Fruit fly (Drosophila melanogaster) whole organism, embryonic: ENCODE data around the gene PH4alphaEFB.
A peak's percentile ranks its signal among the peaks of the same experiment; 100 is the strongest.

Source experiments
- Aef1 ChIP-seq: fragments of 200-800 bp; sonication (Bioruptor generic); IDR thresholded peaks from 3 replicates; pipeline ENCODE4 v1.3.6; 2022; ENCODE audit warnings: missing biosample characterization, missing genetic modification characterization
- Blimp-1 ChIP-seq: fragments of 200-800 bp; sonication (Bioruptor generic); optimal IDR thresholded peaks from 3 replicates; lab custom pipeline; 2018; ENCODE audit warnings: missing biosample characterization, missing genetic modification characterization, mild to moderate bottlenecking, moderate library complexity, missing genetic modification reagents
- CG10979 ChIP-seq: fragments of 200-800 bp; sonication (Bioruptor generic); optimal IDR thresholded peaks from 2 replicates; lab custom pipeline; 2018; ENCODE audit warnings: missing biosample characterization, mild to moderate bottlenecking, missing genetic modification characterization, moderate library complexity
- CG11093 ChIP-seq: fragments of 200-800 bp; sonication (Bioruptor generic); IDR thresholded peaks from 3 replicates; pipeline ENCODE4 v1.3.6; 2022; ENCODE audit warnings: missing biosample characterization, missing genetic modification characterization
- CG12155 ChIP-seq: fragments of 200-800 bp; sonication (Bioruptor generic); optimal IDR thresholded peaks from 3 replicates; lab custom pipeline; 2016; ENCODE audit warnings: missing biosample characterization, missing genetic modification characterization
- CG12769 ChIP-seq: fragments of 200-800 bp; sonication (Bioruptor generic); optimal IDR thresholded peaks from 2 replicates; lab custom pipeline; 2019; ENCODE audit warnings: missing biosample characterization, mild to moderate bottlenecking, missing genetic modification characterization, moderate library complexity
- CG13123 ChIP-seq: fragments of 200-800 bp; sonication (Bioruptor generic); optimal IDR thresholded peaks from 2 replicates; lab custom pipeline; 2016; ENCODE audit warnings: missing biosample characterization, missing genetic modification characterization
- CG14441 ChIP-seq: fragments of 200-800 bp; sonication (Bioruptor generic); IDR thresholded peaks from 2 replicates; pipeline ENCODE4 v1.3.6; 2022; ENCODE audit warnings: missing biosample characterization, missing genetic modification characterization
- CG14860 ChIP-seq: fragments of 200-800 bp; sonication (Bioruptor generic); IDR thresholded peaks from 3 replicates; pipeline ENCODE4 v1.3.6; 2022; ENCODE audit warnings: missing biosample characterization, missing genetic modification characterization; ENCODE audit not compliant: partially characterized antibody
- CG1647 ChIP-seq: fragments of 200-800 bp; sonication (Bioruptor generic); optimal IDR thresholded peaks from 3 replicates; lab custom pipeline; 2016; ENCODE audit warnings: missing biosample characterization, missing genetic modification characterization
- CG17328 ChIP-seq: fragments of 200-800 bp; sonication (Bioruptor generic); IDR thresholded peaks from 2 replicates; pipeline ENCODE4 v1.3.6; 2022; ENCODE audit warnings: missing biosample characterization, missing genetic modification characterization
- CG1832 ChIP-seq: fragments of 200-800 bp; sonication (Bioruptor generic); optimal IDR thresholded peaks from 2 replicates; lab custom pipeline; 2017; ENCODE audit warnings: missing biosample characterization, mild to moderate bottlenecking, missing genetic modification characterization, inconsistent platforms
- CG31224 ChIP-seq: fragments of 200-800 bp; sonication (Bioruptor generic); IDR thresholded peaks from 2 replicates; pipeline ENCODE4 v1.3.6; 2022; ENCODE audit warnings: missing biosample characterization, missing genetic modification characterization
- CG31365 ChIP-seq: fragments of 200-800 bp; sonication (Bioruptor generic); optimal IDR thresholded peaks from 2 replicates; lab custom pipeline; 2018; ENCODE audit warnings: missing biosample characterization, mild to moderate bottlenecking, missing genetic modification characterization
- CG34422 ChIP-seq: fragments of 200-800 bp; sonication (Bioruptor generic); IDR thresholded peaks from 3 replicates; pipeline ENCODE4 v1.3.6; 2022; ENCODE audit warnings: missing biosample characterization, missing genetic modification characterization
- CG3995 ChIP-seq: fragments of 200-800 bp; sonication (Bioruptor generic); optimal IDR thresholded peaks from 3 replicates; lab custom pipeline; 2016; ENCODE audit warnings: missing biosample characterization, missing genetic modification characterization
- CG6813 ChIP-seq: fragments of 200-800 bp; sonication (Bioruptor generic); optimal IDR thresholded peaks from 2 replicates; lab custom pipeline; 2017; ENCODE audit warnings: missing biosample characterization, missing genetic modification characterization, mild to moderate bottlenecking, moderate library complexity, missing genetic modification reagents
- CG7271 ChIP-seq: fragments of 200-800 bp; sonication (Bioruptor generic); optimal IDR thresholded peaks from 2 replicates; lab custom pipeline; 2018; ENCODE audit warnings: missing biosample characterization, mild to moderate bottlenecking, missing genetic modification characterization, moderate library complexity
- CG7786 ChIP-seq: fragments of 200-800 bp; sonication (Bioruptor generic); optimal IDR thresholded peaks from 2 replicates; lab custom pipeline; 2016; ENCODE audit warnings: missing biosample characterization, missing genetic modification characterization
- CG7928 ChIP-seq: fragments of 200-800 bp; sonication (Bioruptor generic); optimal IDR thresholded peaks from 2 replicates; lab custom pipeline; 2017; ENCODE audit warnings: missing biosample characterization, mild to moderate bottlenecking, missing genetic modification characterization
- CG9215 ChIP-seq: fragments of 200-800 bp; sonication (Bioruptor generic); IDR thresholded peaks from 2 replicates; pipeline ENCODE4 v1.3.6; 2022; ENCODE audit warnings: missing biosample characterization, missing genetic modification characterization
- Dek ChIP-seq: fragments of 200-800 bp; sonication (Bioruptor generic); optimal IDR thresholded peaks from 3 replicates; lab custom pipeline; 2019; ENCODE audit warnings: missing biosample characterization, mild to moderate bottlenecking, missing genetic modification characterization, moderate library complexity
- Fer2 ChIP-seq: fragments of 200-800 bp; sonication (Bioruptor generic); optimal IDR thresholded peaks from 2 replicates; lab custom pipeline; 2018; ENCODE audit warnings: missing biosample characterization, mild to moderate bottlenecking, missing genetic modification characterization, moderate library complexity
- Hr78 ChIP-seq, 2 experiments: fragments of 200-800 bp in 1 of 2; fragments of >200 bp in 1 of 2; sonication (Bioruptor generic) in 1 of 2; optimal IDR thresholded peaks; 2 replicates each; lab custom pipeline; 2017 to 2019; ENCODE audit warnings: missing biosample characterization in 2 of 2, missing genetic modification characterization in 2 of 2, mild to moderate bottlenecking in 1 of 2, moderate library complexity in 1 of 2
- NC2β ChIP-seq: fragments of 200-800 bp; sonication (Bioruptor generic); optimal IDR thresholded peaks from 2 replicates; lab custom pipeline; 2016; ENCODE audit warnings: missing biosample characterization, missing genetic modification characterization
- Rx ChIP-seq: fragments of 200-800 bp; sonication (Bioruptor generic); IDR thresholded peaks from 2 replicates; pipeline ENCODE4 v1.3.6; 2022; ENCODE audit warnings: missing biosample characterization, missing genetic modification characterization
- Side ChIP-seq: fragments of 200-800 bp; sonication (Bioruptor generic); optimal IDR thresholded peaks from 2 replicates; lab custom pipeline; 2016; ENCODE audit warnings: missing biosample characterization, missing genetic modification characterization
- Stat92E ChIP-seq, 3 experiments: fragments of >200 bp in 2 of 3; fragments of 200-800 bp in 1 of 3; sonication (Bioruptor generic) in 1 of 3; optimal IDR thresholded peaks; 2 replicates each; lab custom pipeline; 2017 to 2019; ENCODE audit warnings: missing biosample characterization in 3 of 3, missing genetic modification characterization in 3 of 3, mild to moderate bottlenecking in 1 of 3, moderate library complexity in 1 of 3
- abd-A ChIP-seq: fragments of 200-800 bp; sonication (Bioruptor generic); optimal IDR thresholded peaks from 3 replicates; lab custom pipeline; 2019; ENCODE audit warnings: missing biosample characterization, mild to moderate bottlenecking, missing genetic modification characterization, moderate library complexity
- ash1 ChIP-seq: fragments of 200-800 bp; sonication (Bioruptor generic); optimal IDR thresholded peaks from 2 replicates; lab custom pipeline; 2018; ENCODE audit warnings: missing biosample characterization, mild to moderate bottlenecking, missing genetic modification characterization
- fu2 ChIP-seq: fragments of 200-800 bp; sonication (Bioruptor generic); optimal IDR thresholded peaks from 2 replicates; lab custom pipeline; 2016; ENCODE audit warnings: missing biosample characterization, missing genetic modification characterization
- hth ChIP-seq: fragments of >200 bp; optimal IDR thresholded peaks from 2 replicates; lab custom pipeline; 2017; ENCODE audit warnings: inconsistent platforms
- ind ChIP-seq: fragments of 200-800 bp; sonication (Bioruptor generic); optimal IDR thresholded peaks from 3 replicates; lab custom pipeline; 2016; ENCODE audit warnings: missing biosample characterization, missing genetic modification characterization
- lmd ChIP-seq: fragments of 200-800 bp; sonication (Bioruptor generic); IDR thresholded peaks from 2 replicates; pipeline ENCODE4 v1.3.6; 2022; ENCODE audit warnings: missing biosample characterization, missing genetic modification characterization
- maf-S ChIP-seq: fragments of 200-800 bp; sonication (Bioruptor generic); optimal IDR thresholded peaks from 2 replicates; lab custom pipeline; 2016; ENCODE audit warnings: missing biosample characterization, missing genetic modification characterization
- mam ChIP-seq: fragments of 200-800 bp; sonication (Bioruptor generic); optimal IDR thresholded peaks from 3 replicates; lab custom pipeline; 2016; ENCODE audit warnings: missing biosample characterization, missing genetic modification characterization
- oc ChIP-seq: fragments of 200-800 bp; sonication (Bioruptor generic); optimal IDR thresholded peaks from 2 replicates; lab custom pipeline; 2018; ENCODE audit warnings: missing biosample characterization, mild to moderate bottlenecking, missing genetic modification characterization, moderate library complexity
- prd ChIP-seq, 3 experiments: fragments of >200 bp in 2 of 3; fragments of 200-800 bp in 1 of 3; sonication (Bioruptor generic) in 1 of 3; optimal IDR thresholded peaks in 2 of 3; IDR thresholded peaks in 1 of 3; 2 replicates in 2 of 3; 3 replicates in 1 of 3; pipeline versions ENCODE4 v1.3.6 to Lab custom; 2017 to 2022; ENCODE audit warnings: missing biosample characterization in 1 of 3, missing genetic modification characterization in 1 of 3
- sob ChIP-seq: fragments of 200-800 bp; sonication (Bioruptor generic); IDR thresholded peaks from 2 replicates; pipeline ENCODE4 v1.3.6; 2022; ENCODE audit warnings: missing biosample characterization, missing genetic modification characterization
- ssp ChIP-seq: fragments of 200-800 bp; sonication (Bioruptor generic); IDR thresholded peaks from 2 replicates; pipeline ENCODE4 v1.3.6; 2022; ENCODE audit warnings: missing biosample characterization, missing genetic modification characterization
- stwl ChIP-seq: fragments of 200-800 bp; sonication (Bioruptor generic); optimal IDR thresholded peaks from 3 replicates; lab custom pipeline; 2018; ENCODE audit warnings: missing biosample characterization, mild to moderate bottlenecking, missing genetic modification characterization, moderate library complexity
- vvl ChIP-seq: fragments of 200-800 bp; sonication (Bioruptor generic); IDR thresholded peaks from 2 replicates; pipeline ENCODE4 v1.3.6; 2022; ENCODE audit warnings: missing biosample characterization, missing genetic modification characterization
- z ChIP-seq: fragments of 200-800 bp; sonication (Bioruptor generic); IDR thresholded peaks from 3 replicates; pipeline ENCODE4 v1.3.6; 2022; ENCODE audit warnings: missing biosample characterization, missing genetic modification characterization

PH4alphaEFB gene

DNA sequence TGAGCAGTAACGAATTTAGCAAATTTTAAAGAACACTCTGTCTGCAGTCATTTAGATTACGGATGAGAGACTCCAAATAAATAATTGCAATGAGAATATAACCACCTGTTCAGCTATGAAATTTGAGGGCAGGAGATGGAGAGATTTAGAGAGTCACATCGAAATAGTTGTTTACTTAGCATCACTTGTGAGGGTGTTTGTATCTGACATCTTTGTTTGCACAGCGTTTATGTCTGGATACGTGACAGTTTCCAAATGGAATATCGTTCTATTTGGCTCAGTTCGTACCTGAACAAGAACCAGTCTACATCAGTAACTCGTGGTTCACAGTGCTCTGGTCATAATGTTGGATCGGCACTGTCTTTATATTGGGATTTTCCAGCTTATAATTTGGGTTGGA lies 23.9 kb downstream of the PH4alphaEFB start, which contains the start of gene PH4alphaSG2 (continued):
- no peak for TF ChIP-seq maf-S (GFP tag; lab: Kevin White, UChicago)

DNA sequence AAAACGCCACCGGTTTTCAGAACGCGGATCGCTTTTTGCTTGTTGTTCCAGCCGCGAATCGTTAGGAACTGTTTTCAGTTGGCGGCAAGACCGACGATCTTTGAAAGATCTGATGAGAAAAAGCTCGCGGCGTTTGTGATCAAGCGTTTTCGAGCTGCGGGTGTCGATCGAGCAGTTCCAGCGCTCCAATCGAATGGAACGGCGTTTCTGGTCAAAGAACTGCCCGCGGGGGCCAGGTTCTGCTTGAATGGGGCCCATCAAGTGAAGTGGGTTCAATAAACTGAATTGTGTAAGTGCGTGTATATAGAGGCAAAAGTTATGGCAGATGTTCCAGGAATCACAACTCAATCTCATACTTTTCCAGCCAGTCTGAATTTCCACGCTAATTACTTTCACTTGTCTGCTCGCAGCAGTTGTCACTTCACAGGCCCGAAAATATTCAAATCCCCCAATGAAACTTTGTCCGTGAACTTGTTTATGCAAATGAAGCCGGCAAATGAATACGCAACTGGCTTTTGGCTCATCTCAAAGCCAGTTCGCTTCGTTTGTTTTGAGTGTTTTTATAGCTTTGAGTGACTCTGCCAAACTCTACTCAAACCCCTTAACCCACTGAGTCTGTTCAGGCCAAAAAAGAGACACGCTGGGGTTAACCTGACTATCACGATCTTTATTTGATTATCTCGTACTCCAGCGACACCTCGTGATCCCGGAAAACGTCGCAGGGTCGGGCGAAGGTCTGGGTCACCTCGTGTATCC lies 30.4 kb downstream of the PH4alphaEFB start, which contains the start of gene PH4alphaMP:
Gene PH4alphaMP (minus strand): TSS at position 51 of the 756 bp plus-strand sequence.
- TF ChIP-seq CG12769 (tag; lab: Kevin White, UChicago) (peak; percentile 14), Hr78 (GFP tag; optimal IDR thresholded peaks at IDR 0.05; lab: Kevin White, UChicago) (peak in 1 of 2 experiments; percentile 31), Blimp-1 (GFP tag; lab: Kevin White, UChicago) (peak; percentile 92), z (GFP tag; lab: Robert Waterston, UW) (peak; percentile 93), CG31365 (no peak), CG3995 (GFP tag; lab: Kevin White, UChicago) (peak; percentile 63), oc (tag; lab: Kevin White, UChicago) (peak; percentile 55), vvl (GFP tag; lab: Robert Waterston, UW) (peak; percentile 91), ash1 (GFP tag; lab: Kevin White, UChicago) (no peak)

DNA sequence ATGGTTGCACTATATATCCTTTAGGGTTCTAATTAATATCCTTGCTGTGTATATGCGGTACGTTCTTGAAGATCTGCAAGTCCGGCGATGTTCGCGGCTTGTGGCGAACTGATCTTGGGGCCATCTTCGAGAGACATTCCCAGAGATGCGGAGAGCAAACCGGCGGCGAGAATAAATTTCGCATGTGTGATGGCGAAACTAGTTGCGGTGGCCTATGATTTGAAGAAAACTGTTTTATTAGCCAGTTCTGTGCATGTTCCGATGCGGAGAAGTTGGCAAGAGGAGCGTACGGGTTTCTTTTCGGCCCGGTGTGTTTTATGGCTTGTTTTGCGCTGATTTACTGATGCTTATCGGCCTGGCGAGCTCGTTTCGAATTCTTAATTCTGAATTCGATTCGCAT lies 34.4 kb downstream of the PH4alphaEFB start, which contains the start of gene PH4alphaNE1:
Gene PH4alphaNE1 (minus strand): TSS at position 101 of the 400 bp plus-strand sequence.
- TF ChIP-seq Fer2 (no peak), z (GFP tag; lab: Robert Waterston, UW) (no peak), fu2 (GFP tag; lab: Kevin White, UChicago) (no peak), CG7928 (GFP tag; lab: Kevin White, UChicago) (no peak), sob (GFP tag; lab: Robert Waterston, UW) (no peak), CG12155 (no peak)

DNA sequence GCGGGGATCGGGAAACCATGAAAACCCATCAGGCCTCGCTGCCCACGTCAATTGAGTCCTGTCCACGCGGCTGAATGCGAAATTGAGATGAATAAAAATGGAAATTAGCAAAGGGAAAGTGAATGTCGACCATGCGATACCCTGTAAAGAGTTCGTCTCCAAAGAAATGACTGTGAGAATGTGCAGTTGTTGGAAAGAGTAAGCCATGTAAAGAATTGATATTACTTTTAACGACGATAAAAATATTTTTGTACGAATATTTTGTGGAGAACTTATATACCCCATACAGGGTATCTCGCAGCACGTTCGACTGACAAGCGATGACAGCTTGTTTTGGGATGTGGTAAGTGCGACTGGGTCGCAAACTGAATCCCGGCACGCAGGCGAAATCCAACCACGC lies 35.3 kb downstream of the PH4alphaEFB start:
- TF ChIP-seq Side (GFP tag; lab: Kevin White, UChicago) (no peak), CG7786 (peak; percentile 26), abd-A (no peak), CG1647 (GFP tag; lab: Kevin White, UChicago) (no peak), Stat92E (GFP tag; optimal IDR thresholded peaks at IDR 0.05; lab: Kevin White, UChicago) (no peak), CG14860 (GFP tag; lab: Robert Waterston, UW) (no peak), CG11093 (0 out of 3 replicates have a peak, but pooled peaks have one; percentile 20), mam (GFP tag; lab: Kevin White, UChicago) (no peak), CG14441 (GFP tag; lab: Robert Waterston, UW) (peak; percentile 35; the same call in 1 of the 2 replicates), CG1832 (GFP tag; lab: Kevin White, UChicago) (no peak), CG6813 (no peak), stwl (no peak), ind (GFP tag; lab: Kevin White, UChicago) (peak; percentile 3), NC2β (no peak), CG17328 (peak; percentile 58), lmd (GFP tag; lab: Robert Waterston, UW) (peak; percentile 43; the same call in 1 of the 2 replicates), ssp (GFP tag; lab: Robert Waterston, UW) (0 out of 2 replicates have a peak, but pooled peaks have one; percentile 26), CG31224 (0 out of 2 replicates have a peak, but pooled peaks have one; percentile 24), prd (optimal IDR thresholded peaks at IDR 0.05; lab: Kevin White, UChicago) (no peak), prd (GFP tag; IDR thresholded peaks at IDR 0.05; lab: Robert Waterston, UW) (peak; percentile 84), CG10979 (tag; lab: Kevin White, UChicago) (no peak), CG34422 (GFP tag; lab: Robert Waterston, UW) (0 out of 3 replicates have a peak, but pooled peaks have one; percentile 23), hth (lab: Kevin White, UChicago) (no peak), CG9215 (GFP tag; lab: Robert Waterston, UW) (peak; percentile 12; the same call in 1 of the 2 replicates), Dek (no peak), CG13123 (GFP tag; lab: Kevin White, UChicago) (no peak), CG7271 (tag; lab: Kevin White, UChicago) (peak; percentile 31), Rx (GFP tag; lab: Robert Waterston, UW) (peak; percentile 45), Aef1 (GFP tag; lab: Robert Waterston, UW) (no peak)
